Fruit fly (Drosophila melanogaster) whole organism, wandering third instar larva: ENCODE results near the gene CG33278.

Experiments
- Abd-B ChIP-seq: fragments of >200 bp; optimal IDR thresholded peaks from 2 replicates; lab custom pipeline; 2017; ENCODE audit warnings: missing biosample characterization, missing genetic modification characterization
- CG32264 ChIP-seq: fragments of 200-800 bp; sonication (Bioruptor generic); optimal IDR thresholded peaks from 2 replicates; lab custom pipeline; 2016; ENCODE audit warnings: missing biosample characterization, missing genetic modification characterization
- CG9705 ChIP-seq: fragments of 200-800 bp; sonication (Bioruptor generic); optimal IDR thresholded peaks from 2 replicates; lab custom pipeline; 2018; ENCODE audit warnings: missing biosample characterization, mild to moderate bottlenecking, missing genetic modification characterization
- CrebA ChIP-seq: fragments of 200-800 bp; sonication (Bioruptor generic); optimal IDR thresholded peaks from 2 replicates; lab custom pipeline; 2016; ENCODE audit warnings: missing biosample characterization, mild to moderate bottlenecking, missing genetic modification characterization, borderline replicate concordance
- Dfd ChIP-seq: fragments of >200 bp; optimal IDR thresholded peaks from 2 replicates; lab custom pipeline; 2017; ENCODE audit warnings: missing biosample characterization, missing genetic modification characterization
- Dif ChIP-seq: fragments of 200-275, 200-300 bp; sonication (Bioruptor generic); optimal IDR thresholded peaks from 2 replicates; lab custom pipeline; 2018; ENCODE audit warnings: missing biosample characterization, missing genetic modification characterization; ENCODE audit not compliant: partially characterized antibody
- GATAd ChIP-seq: sonication (Bioruptor generic); optimal IDR thresholded peaks from 2 replicates; lab custom pipeline; 2016; ENCODE audit warnings: missing biosample characterization, missing genetic modification characterization
- HLH106 ChIP-seq: fragments of 200-800 bp; optimal IDR thresholded peaks from 3 replicates; lab custom pipeline; 2019; ENCODE audit warnings: missing biosample characterization, mild to moderate bottlenecking, missing genetic modification characterization, moderate library complexity
- Hnf4 ChIP-seq: fragments of 200-800 bp; sonication (Bioruptor generic); optimal IDR thresholded peaks from 2 replicates; lab custom pipeline; 2016; ENCODE audit warnings: missing biosample characterization, mild to moderate bottlenecking, missing genetic modification characterization
- Hr83 ChIP-seq: fragments of 200-300 bp; sonication (Bioruptor generic); optimal IDR thresholded peaks from 2 replicates; lab custom pipeline; 2016; ENCODE audit warnings: missing biosample characterization, mild to moderate bottlenecking, missing genetic modification characterization, moderate library complexity; ENCODE audit not compliant: poor library complexity, severe bottlenecking
- Jra ChIP-seq: sonication (Bioruptor generic); optimal IDR thresholded peaks from 2 replicates; lab custom pipeline; 2016; ENCODE audit warnings: missing biosample characterization, missing genetic modification characterization
- Mio ChIP-seq: sonication (Bioruptor generic); optimal IDR thresholded peaks from 2 replicates; lab custom pipeline; 2016; ENCODE audit warnings: missing biosample characterization, missing genetic modification characterization
- Myc ChIP-seq: fragments of >200 bp; optimal IDR thresholded peaks from 2 replicates; lab custom pipeline; 2017
- N ChIP-seq: fragments of >200 bp; optimal IDR thresholded peaks from 2 replicates; lab custom pipeline; 2018; ENCODE audit warnings: missing biosample characterization, missing external identifiers, missing genetic modification characterization
- OdsH ChIP-seq: fragments of 200-800 bp; sonication (Bioruptor generic); optimal IDR thresholded peaks from 2 replicates; lab custom pipeline; 2016; ENCODE audit warnings: missing biosample characterization, mild to moderate bottlenecking, missing genetic modification characterization
- Rel ChIP-seq, 2 experiments: fragments of 200-800 bp; sonication (Bioruptor generic) in 1 of 2; optimal IDR thresholded peaks; 2 replicates in 1 of 2; 3 replicates in 1 of 2; lab custom pipeline; 2016 to 2019; ENCODE audit warnings: mild to moderate bottlenecking in 2 of 2, missing biosample characterization in 2 of 2, missing genetic modification characterization in 2 of 2, moderate library complexity in 1 of 2
- Sp1 ChIP-seq: fragments of 200-800 bp; sonication (Bioruptor generic); optimal IDR thresholded peaks from 3 replicates; lab custom pipeline; 2019; ENCODE audit warnings: missing biosample characterization, mild to moderate bottlenecking, missing genetic modification characterization, moderate library complexity
- brk ChIP-seq: fragments of 200-800 bp; sonication (Bioruptor generic); optimal IDR thresholded peaks from 2 replicates; lab custom pipeline; 2016; ENCODE audit warnings: missing biosample characterization, mild to moderate bottlenecking, missing genetic modification characterization
- dl ChIP-seq, 2 experiments: fragments of 175-275, 200-275 bp in 1 of 2; fragments of 200-275 bp in 1 of 2; sonication (Bioruptor generic); optimal IDR thresholded peaks; lab custom pipeline; 2018; ENCODE audit warnings: mild to moderate bottlenecking in 2 of 2, missing biosample characterization in 2 of 2, missing genetic modification characterization in 2 of 2, moderate library complexity in 2 of 2; ENCODE audit not compliant: partially characterized antibody in 2 of 2, insufficient read depth in 1 of 2
- dmrt93B ChIP-seq: fragments of 200-800 bp; sonication (Bioruptor generic); optimal IDR thresholded peaks from 2 replicates; lab custom pipeline; 2018; ENCODE audit warnings: missing biosample characterization, mild to moderate bottlenecking, missing genetic modification characterization
- dsf ChIP-seq: sonication (Bioruptor generic); optimal IDR thresholded peaks from 2 replicates; lab custom pipeline; 2016; ENCODE audit warnings: missing biosample characterization, missing genetic modification characterization, borderline replicate concordance
- fru ChIP-seq: fragments of 200-800 bp; sonication (Bioruptor generic); optimal IDR thresholded peaks from 3 replicates; lab custom pipeline; 2016; ENCODE audit warnings: missing biosample characterization, mild to moderate bottlenecking, missing genetic modification characterization
- jim ChIP-seq: fragments of 175-275, 200-325 bp; sonication (Bioruptor generic); optimal IDR thresholded peaks from 2 replicates; lab custom pipeline; 2016; ENCODE audit warnings: missing biosample characterization, mild to moderate bottlenecking, missing genetic modification characterization
- lola ChIP-seq: fragments of >200 bp; optimal IDR thresholded peaks from 2 replicates; lab custom pipeline; 2017; ENCODE audit warnings: missing biosample characterization, missing genetic modification characterization
- pan ChIP-seq: fragments of >200 bp; optimal IDR thresholded peaks from 2 replicates; lab custom pipeline; 2017
- psq ChIP-seq: fragments of 200-800 bp; sonication (Bioruptor generic); optimal IDR thresholded peaks from 3 replicates; lab custom pipeline; 2017; ENCODE audit warnings: missing biosample characterization, mild to moderate bottlenecking, missing genetic modification characterization, moderate library complexity
- rgr ChIP-seq: fragments of 200-800 bp; sonication (Bioruptor generic); optimal IDR thresholded peaks from 3 replicates; lab custom pipeline; 2016; ENCODE audit warnings: missing biosample characterization, mild to moderate bottlenecking, missing genetic modification characterization
- sage ChIP-seq: fragments of 200-800 bp; sonication (Bioruptor generic); optimal IDR thresholded peaks from 2 replicates; lab custom pipeline; 2016; ENCODE audit warnings: missing biosample characterization, mild to moderate bottlenecking, missing genetic modification characterization
- sv ChIP-seq: fragments of 200-800 bp; sonication (Bioruptor generic); optimal IDR thresholded peaks from 3 replicates; lab custom pipeline; 2016; ENCODE audit warnings: missing biosample characterization, missing genetic modification characterization
- usp ChIP-seq: fragments of >200 bp; optimal IDR thresholded peaks from 2 replicates; lab custom pipeline; 2017; ENCODE audit warnings: missing biosample characterization, missing genetic modification characterization
- woc ChIP-seq: sonication (Bioruptor generic); optimal IDR thresholded peaks from 2 replicates; lab custom pipeline; 2016; ENCODE audit warnings: missing biosample characterization, mild to moderate bottlenecking, missing genetic modification characterization

CG33278 gene

DNA sequence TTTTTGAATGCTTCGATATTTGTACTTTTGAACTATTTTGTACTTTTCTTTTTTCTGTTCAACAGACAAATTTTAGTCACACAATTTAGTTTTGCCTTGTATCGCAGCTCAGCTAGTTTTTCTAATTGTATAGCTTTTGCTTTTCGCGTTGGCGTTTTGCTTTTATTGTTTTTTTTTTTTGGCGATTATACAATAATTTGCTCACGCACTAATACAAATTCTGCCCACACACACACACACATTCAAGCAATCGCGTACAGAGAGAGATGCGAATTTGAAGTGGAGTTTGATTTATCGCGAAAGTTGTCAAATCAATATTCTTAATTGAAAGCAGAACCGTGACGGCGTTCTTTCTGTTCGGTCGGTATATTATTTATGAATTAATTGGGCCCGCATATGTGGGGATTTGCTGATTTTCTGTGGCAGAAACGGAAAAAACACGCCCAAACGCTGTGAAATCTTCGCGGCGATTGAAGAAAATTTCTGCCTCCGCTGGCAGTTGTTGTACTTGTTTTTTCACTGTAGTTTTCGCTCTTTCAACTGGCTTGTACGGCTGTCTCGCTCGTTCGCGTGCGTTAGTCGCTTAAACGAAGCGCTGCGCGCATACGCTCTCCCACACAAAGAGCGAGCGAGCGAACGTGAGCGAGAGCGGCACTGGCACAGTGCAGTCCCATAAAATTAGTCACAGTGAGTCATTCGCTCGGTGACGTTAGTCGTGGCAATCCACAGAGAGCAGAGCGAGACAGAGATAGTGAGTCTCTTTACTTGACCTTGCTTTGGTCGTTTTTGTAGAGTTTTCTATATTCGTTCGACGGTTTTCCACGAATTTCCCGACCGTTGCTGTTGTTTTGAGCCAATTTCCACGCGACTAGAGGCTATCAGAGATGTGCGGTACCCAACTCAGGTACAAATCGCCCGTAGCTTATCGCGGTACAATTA, 15.7 kb upstream of the CG33278 start, which contains the start of gene Rac2 (continued):
- TF ChIP-seq Dif (GFP tag; lab: Kevin White, UChicago) (peak; percentile 94), Jra (peak; percentile 99), N (GFP tag; lab: Kevin White, UChicago) (no peak), rgr (peak; percentile 51)

DNA sequence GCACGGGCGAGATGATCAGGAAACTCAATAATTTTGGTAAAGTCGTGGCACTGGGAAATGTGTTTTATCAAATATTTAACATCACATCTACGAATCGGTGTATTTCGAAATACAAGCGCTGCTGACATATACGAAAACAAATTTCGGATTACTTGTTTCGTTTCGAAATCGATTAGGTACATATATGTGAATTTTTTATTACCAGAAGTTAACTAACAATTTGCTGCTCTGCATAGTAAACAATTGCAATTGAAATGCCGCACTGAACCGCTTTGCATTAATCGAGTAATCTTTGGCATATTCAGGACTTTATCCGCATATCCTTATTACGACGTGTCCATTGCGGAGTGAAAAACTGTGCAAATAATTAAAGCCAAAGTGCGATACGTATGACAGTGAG, 13.3 kb upstream of the CG33278 start, which contains the start of gene CG14835:
TSS of gene CG14835 (minus strand) at position 101 of the 400 bp plus-strand sequence.
- TF ChIP-seq Sp1 (GFP tag; lab: Kevin White, UChicago) (no peak), jim (no peak), Hr83 (GFP tag; lab: Kevin White, UChicago) (no peak), woc (GFP tag; lab: Kevin White, UChicago) (no peak), sv (GFP tag; lab: Kevin White, UChicago) (no peak), pan (lab: Kevin White, UChicago) (no peak), CG32264 (GFP tag; lab: Kevin White, UChicago) (no peak), GATAd (no peak), N (GFP tag; lab: Kevin White, UChicago) (no peak), Mio (GFP tag; lab: Kevin White, UChicago) (no peak), dl (GFP tag; optimal IDR thresholded peaks at IDR 0.05; lab: Kevin White, UChicago; ENCODE audit: insufficient read depth in 1 of 2, partially characterized antibody in 2 of 2) (no peak), HLH106 (tag; lab: Kevin White, UChicago) (no peak), brk (GFP tag; lab: Kevin White, UChicago) (no peak), OdsH (GFP tag; lab: Kevin White, UChicago) (no peak), usp (GFP tag; lab: Kevin White, UChicago) (no peak), Hnf4 (no peak), lola (GFP tag; lab: Kevin White, UChicago) (no peak), Rel (GFP tag; optimal IDR thresholded peaks at IDR 0.05; lab: Kevin White, UChicago) (no peak), Rel (tag; optimal IDR thresholded peaks at IDR 0.05; lab: Kevin White, UChicago) (no peak), dsf (GFP tag; lab: Kevin White, UChicago) (no peak), rgr (no peak)

dm6 chr3L:7439305-7439704, 11.3 kb upstream of the CG33278 start, which contains the start of gene sphinx1:
sphinx1 (minus strand) TSS chr3L:7439405.
- TF ChIP-seq CG32264 (GFP tag; lab: Kevin White, UChicago), result no peak
- TF ChIP-seq CG9705 (GFP tag; lab: Kevin White, UChicago), result no peak
- TF ChIP-seq Abd-B (GFP tag; lab: Kevin White, UChicago), result no peak
- TF ChIP-seq GATAd, result no peak
- no peak for TF ChIP-seq dl (GFP tag; optimal IDR thresholded peaks at IDR 0.05; lab: Kevin White, UChicago; ENCODE audit: insufficient read depth in 1 of 2, partially characterized antibody in 2 of 2)
- no peak for TF ChIP-seq N (GFP tag; lab: Kevin White, UChicago)
- TF ChIP-seq pan (lab: Kevin White, UChicago), result no peak
- TF ChIP-seq sage (GFP tag; lab: Kevin White, UChicago), result no peak
- TF ChIP-seq CrebA, result no peak
- no peak for TF ChIP-seq dmrt93B
- no peak for TF ChIP-seq dsf (GFP tag; lab: Kevin White, UChicago)
- TF ChIP-seq Rel (GFP tag; optimal IDR thresholded peaks at IDR 0.05; lab: Kevin White, UChicago), result no peak
- TF ChIP-seq Rel (tag; optimal IDR thresholded peaks at IDR 0.05; lab: Kevin White, UChicago), result no peak
- no peak for TF ChIP-seq Mio (GFP tag; lab: Kevin White, UChicago)
- no peak for TF ChIP-seq Dfd
- TF ChIP-seq, all 38 proteins: peak for 0

DNA sequence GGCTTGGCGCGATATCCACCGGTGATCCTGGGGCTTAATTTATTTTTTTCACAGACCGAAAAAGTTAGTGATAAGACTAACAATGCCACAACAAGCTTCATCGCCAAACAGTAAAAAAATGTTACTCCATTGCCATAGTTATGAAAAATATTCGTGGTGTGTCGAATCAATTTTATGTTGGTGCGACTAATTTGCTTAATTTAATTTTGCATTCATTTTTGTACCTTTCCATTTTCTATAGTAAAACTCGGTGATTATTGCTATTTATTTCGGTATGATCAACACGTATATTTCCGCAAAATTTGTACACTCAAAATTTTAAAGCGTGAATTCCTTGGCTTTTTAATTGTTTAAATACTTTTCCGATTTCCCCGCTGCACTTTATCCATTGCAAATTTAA, 10.0 kb upstream of the CG33278 start, which contains the start of gene sphinx2:
TSS of gene sphinx2 (minus strand) at position 101 of the 400 bp plus-strand sequence.
- TF ChIP-seq Mio (GFP tag; lab: Kevin White, UChicago) (no peak), Dfd (no peak), fru (no peak), pan (lab: Kevin White, UChicago) (no peak), sv (GFP tag; lab: Kevin White, UChicago) (no peak), sage (GFP tag; lab: Kevin White, UChicago) (no peak), CG32264 (GFP tag; lab: Kevin White, UChicago) (no peak), dsf (GFP tag; lab: Kevin White, UChicago) (no peak), Hnf4 (no peak), Myc (no peak), dmrt93B (no peak), Rel (GFP tag; optimal IDR thresholded peaks at IDR 0.05; lab: Kevin White, UChicago) (no peak), Rel (tag; optimal IDR thresholded peaks at IDR 0.05; lab: Kevin White, UChicago) (no peak), usp (GFP tag; lab: Kevin White, UChicago) (no peak), psq (GFP tag; lab: Kevin White, UChicago) (no peak), lola (GFP tag; lab: Kevin White, UChicago) (no peak), dl (GFP tag; optimal IDR thresholded peaks at IDR 0.05; lab: Kevin White, UChicago; ENCODE audit: insufficient read depth in 1 of 2, partially characterized antibody in 2 of 2) (no peak)
